Fruit fly (Drosophila melanogaster) whole organism, pupa: ENCODE measurements around the gene Fum2.

Source experiments
- CG10348 ChIP-seq: fragments of 200-800 bp; sonication (Bioruptor generic); IDR thresholded peaks from 2 replicates; pipeline ENCODE4 v1.3.6; 2022; ENCODE audit warnings: missing biosample characterization, missing genetic modification characterization
- CG17806 ChIP-seq: fragments of 200-800 bp; sonication (Bioruptor generic); optimal IDR thresholded peaks from 2 replicates; lab custom pipeline; 2018; ENCODE audit warnings: missing biosample characterization, mild to moderate bottlenecking, missing genetic modification characterization, moderate library complexity

- TF ChIP-seq CG10348 (GFP tag; lab: Robert Waterston, UW) (no peak), CG17806 (tag; lab: Kevin White, UChicago) (no peak)
Measured at dm6 chrX:6683635-6684499, 2.3 kb downstream of the Fum2 start, which contains the start of gene Pink1.
